Fruit fly (Drosophila melanogaster): ENCODE data around the gene SAK.

Gene SAK

dm6 chr3L:21515823-21516715 is at the start of gene SAK, which contains the start of gene Cdk12 (continued):
- TF ChIP-seq NfI (GFP tag; optimal IDR thresholded peaks at IDR 0.05) (peak; percentile 80), Max (GFP tag; optimal IDR thresholded peaks at IDR 0.05) (peak; percentile 82), Trl (optimal IDR thresholded peaks at IDR 0.05) (no peak), Trl (GFP tag; optimal IDR thresholded peaks at IDR 0.05) (peak; percentile 49), cwo (GFP tag; optimal IDR thresholded peaks at IDR 0.05) (peak; percentile 66), CG17568 (GFP tag; optimal IDR thresholded peaks at IDR 0.05) (peak; percentile 48), pan (optimal IDR thresholded peaks at IDR 0.05) (no peak), pan (GFP tag; optimal IDR thresholded peaks at IDR 0.05 in 1 of 2, IDR thresholded peaks at IDR 0.05 in 1 of 2) (peak in 1 of 2 experiments; percentile 84), crp (GFP tag; optimal IDR thresholded peaks at IDR 0.05) (peak in 1 of 2 experiments; percentile 33), Bdp1 (GFP tag; optimal IDR thresholded peaks at IDR 0.05) (peak; percentile 56), org-1 (GFP tag; optimal IDR thresholded peaks at IDR 0.05) (peak; percentile 64), Hmr (GFP tag; optimal IDR thresholded peaks at IDR 0.05) (peak; percentile 88), CG31441 (GFP tag; IDR thresholded peaks at IDR 0.05) (peak; percentile 96), CG18262 (tag; optimal IDR thresholded peaks at IDR 0.05) (peak; percentile 89), Scr (GFP tag; IDR thresholded peaks at IDR 0.05; ENCODE audit: partially characterized antibody) (peak; percentile 60), CG10979 (tag; optimal IDR thresholded peaks at IDR 0.05) (peak; percentile 80), Dll (GFP tag; IDR thresholded peaks at IDR 0.05; ENCODE audit: partially characterized antibody) (peak; percentile 56; the same call in 2 of the 4 replicates), GATAe (GFP tag; conservative IDR thresholded peaks at IDR 0.05) (peak; percentile 38; the same call in 1 of the 2 replicates), Spps (tag; optimal IDR thresholded peaks at IDR 0.05) (peak; percentile 55), kay (GFP tag; optimal IDR thresholded peaks at IDR 0.05) (peak; percentile 83), CG7928 (GFP tag; optimal IDR thresholded peaks at IDR 0.05) (peak; percentile 96), sens-2 (GFP tag; IDR thresholded peaks at IDR 0.05) (peak; percentile 48; the same call in 1 of the 2 replicates), jing (GFP tag; optimal IDR thresholded peaks at IDR 0.05) (peak; percentile 48), sc (optimal IDR thresholded peaks at IDR 0.05) (no peak), sc (GFP tag; optimal IDR thresholded peaks at IDR 0.05) (peak; percentile 77), exex (tag; optimal IDR thresholded peaks at IDR 0.05) (peak; percentile 69), CG10274 (GFP tag; optimal IDR thresholded peaks at IDR 0.05) (peak; percentile 48), gfzf (GFP tag; optimal IDR thresholded peaks at IDR 0.05) (no peak), CG18011 (GFP tag; optimal IDR thresholded peaks at IDR 0.05) (peak; percentile 61), TFAM (GFP tag; optimal IDR thresholded peaks at IDR 0.05) (no peak), bcd (GFP tag; optimal IDR thresholded peaks at IDR 0.05) (peak; percentile 91), Lhr (GFP tag; optimal IDR thresholded peaks at IDR 0.05) (peak; percentile 65), mld (GFP tag; IDR thresholded peaks at IDR 0.05; ENCODE audit: partially characterized antibody) (no peak), nerfin-1 (tag; optimal IDR thresholded peaks at IDR 0.05) (peak; percentile 77), Hey (tag; optimal IDR thresholded peaks at IDR 0.05) (no peak), CG11085 (GFP tag; IDR thresholded peaks at IDR 0.05) (peak; percentile 81), Sox102F (GFP tag; optimal IDR thresholded peaks at IDR 0.05) (peak; percentile 79), CG7963 (GFP tag; IDR thresholded peaks at IDR 0.05; ENCODE audit: partially characterized antibody) (0 out of 3 replicates have a peak, but pooled peaks have one; percentile 32), CG12299 (tag; optimal IDR thresholded peaks at IDR 0.05) (peak; percentile 77), Adf1 (GFP tag; IDR thresholded peaks at IDR 0.05) (peak; percentile 55), Hand (GFP tag; optimal IDR thresholded peaks at IDR 0.05) (peak; percentile 36), CG12744 (GFP tag; optimal IDR thresholded peaks at IDR 0.05) (no peak), CG17359 (tag; optimal IDR thresholded peaks at IDR 0.05) (peak; percentile 81), CG33557 (GFP tag; optimal IDR thresholded peaks at IDR 0.05) (peak; percentile 85), CG7987 (GFP tag; optimal IDR thresholded peaks at IDR 0.05) (peak; percentile 52), kni (GFP tag; optimal IDR thresholded peaks at IDR 0.05) (no peak), bowl (GFP tag; IDR thresholded peaks at IDR 0.05) (0 out of 2 replicates have a peak, but pooled peaks have one; percentile 30)

Data from whole organism, embryonic.